Worm (Caenorhabditis elegans) whole organism, L4 larva: ENCODE data around the gene C07E3.10.
A peak's percentile ranks its signal among the peaks of the same experiment; 100 is the strongest.

Experiments used
- F44E2.7 ChIP-seq: fragments of 200-800 bp; sonication (Bioruptor generic); IDR thresholded peaks from 2 replicates; pipeline ENCODE4 v2.1.2; 2022; ENCODE audit warnings: missing genetic modification characterization, missing compliant biosample characterization
- F49E8.2 ChIP-seq: sonication (generic microtip); optimal IDR thresholded peaks from 2 replicates; lab custom pipeline; 2016; ENCODE audit warnings: missing compliant biosample characterization, mild to moderate bottlenecking, missing genetic modification characterization, borderline replicate concordance
- R02D3.7 ChIP-seq: fragments of 150-350 bp; sonication (generic microtip); optimal IDR thresholded peaks from 3 replicates; lab custom pipeline; 2014; ENCODE audit warnings: missing biosample characterization, missing genetic modification characterization
- T26A8.4 ChIP-seq: fragments of 200-800 bp; sonication (Bioruptor generic); IDR thresholded peaks from 2 replicates; pipeline ENCODE4 v1.3.6; 2022; ENCODE audit warnings: missing genetic modification characterization, missing compliant biosample characterization
- Y48G9A.11 ChIP-seq: fragments of 200-800 bp; sonication (Bioruptor generic); IDR thresholded peaks from 2 replicates; pipeline ENCODE4 v1.3.6; 2022; ENCODE audit warnings: missing genetic modification reagents, missing genetic modification characterization, missing compliant biosample characterization
- Y5F2A.4 ChIP-seq: fragments of 200-800 bp; sonication (Bioruptor generic); optimal IDR thresholded peaks from 2 replicates; lab custom pipeline; 2018; ENCODE audit warnings: mild to moderate bottlenecking, missing genetic modification characterization, missing compliant biosample characterization
- ZK546.5 ChIP-seq, 2 experiments: sonication (generic microtip); optimal IDR thresholded peaks; 2 replicates each; lab custom pipeline; 2017; ENCODE audit warnings: missing biosample characterization in 2 of 2, missing genetic modification characterization in 2 of 2
- aha-1 ChIP-seq: fragments of 150-350 bp; peaks from one replicate; lab custom pipeline; 2014; ENCODE audit warnings: missing biosample characterization, missing genetic modification characterization
- aly-2 ChIP-seq: sonication (generic microtip); optimal IDR thresholded peaks from 2 replicates; lab custom pipeline; 2018; ENCODE audit warnings: missing biosample characterization, missing genetic modification characterization
- ama-1 ChIP-seq: fragments of 150-350 bp; optimal IDR thresholded peaks from 2 replicates; lab custom pipeline; 2014; ENCODE audit warnings: inconsistent platforms, mixed read lengths
- arid-1 ChIP-seq: fragments of 200-800 bp; sonication (Bioruptor generic); conservative IDR thresholded peaks from 2 replicates; pipeline ENCODE4 v1.3.6; 2022; ENCODE audit warnings: missing genetic modification reagents, missing genetic modification characterization, missing compliant biosample characterization
- attf-4 ChIP-seq: sonication (generic microtip); optimal IDR thresholded peaks from 3 replicates; lab custom pipeline; 2017; ENCODE audit warnings: missing biosample characterization, missing genetic modification characterization
- ceh-20 ChIP-seq: fragments of 200-800 bp; sonication (Bioruptor generic); IDR thresholded peaks from 2 replicates; pipeline ENCODE4 v1.3.6; 2022; ENCODE audit warnings: missing genetic modification reagents, missing genetic modification characterization, missing compliant biosample characterization
- ceh-62 ChIP-seq: sonication (generic microtip); optimal IDR thresholded peaks from 2 replicates; lab custom pipeline; 2017; ENCODE audit warnings: missing biosample characterization, missing genetic modification characterization
- ceh-82 ChIP-seq: sonication (generic microtip); optimal IDR thresholded peaks from 2 replicates; lab custom pipeline; 2017; ENCODE audit warnings: missing biosample characterization, missing genetic modification characterization
- ces-1 ChIP-seq: fragments of 150-350 bp; sonication (generic microtip); optimal IDR thresholded peaks from 4 replicates; lab custom pipeline; 2014; ENCODE audit warnings: missing biosample characterization, missing genetic modification reagents, missing genetic modification characterization
- cey-2 ChIP-seq: sonication (generic microtip); optimal IDR thresholded peaks from 3 replicates; lab custom pipeline; 2017; ENCODE audit warnings: missing genetic modification characterization, mild to moderate bottlenecking, missing compliant biosample characterization, antibody characterized with exemption, borderline replicate concordance; ENCODE audit not compliant: insufficient read depth
- ctbp-1 ChIP-seq: fragments of 200-800 bp; sonication (Bioruptor generic); IDR thresholded peaks from 2 replicates; pipeline ENCODE4 v1.3.6; 2022; ENCODE audit warnings: missing genetic modification reagents, missing genetic modification characterization, missing compliant biosample characterization
- daf-12 ChIP-seq: fragments of 150-350 bp; optimal IDR thresholded peaks from 2 replicates; lab custom pipeline; 2014; ENCODE audit warnings: missing biosample characterization, missing genetic modification reagents, missing genetic modification characterization
- daf-16 ChIP-seq, 3 experiments: sonication (generic microtip); optimal IDR thresholded peaks; 2 replicates each; lab custom pipeline; 2016 to 2017; ENCODE audit warnings: missing genetic modification characterization in 3 of 3, missing genetic modification reagents in 3 of 3, mild to moderate bottlenecking in 2 of 3, missing compliant biosample characterization in 2 of 3, missing biosample characterization in 1 of 3, moderate library complexity in 1 of 3
- dmd-6 ChIP-seq: fragments of 200-800 bp; sonication (Bioruptor generic); IDR thresholded peaks from 2 replicates; pipeline ENCODE4 v1.3.6; 2022; ENCODE audit warnings: missing genetic modification reagents, missing genetic modification characterization, missing compliant biosample characterization
- duxl-1 ChIP-seq: sonication (generic microtip); optimal IDR thresholded peaks from 2 replicates; lab custom pipeline; 2016; ENCODE audit warnings: mild to moderate bottlenecking, missing genetic modification characterization, moderate library complexity, missing compliant biosample characterization; ENCODE audit not compliant: poor library complexity
- dve-1 ChIP-seq: sonication (generic microtip); optimal IDR thresholded peaks from 2 replicates; lab custom pipeline; 2017; ENCODE audit warnings: antibody characterized with exemption, mild to moderate bottlenecking, missing genetic modification characterization, missing compliant biosample characterization; ENCODE audit not compliant: insufficient read depth
- egl-27 ChIP-seq: sonication (generic microtip); optimal IDR thresholded peaks from 3 replicates; lab custom pipeline; 2017; ENCODE audit warnings: missing biosample characterization, missing genetic modification reagents, missing genetic modification characterization
- gei-8 ChIP-seq: fragments of 200-800 bp; sonication (Bioruptor generic); optimal IDR thresholded peaks from 2 replicates; lab custom pipeline; 2018; ENCODE audit warnings: mild to moderate bottlenecking, missing genetic modification characterization, missing compliant biosample characterization
- hif-1 ChIP-seq, 2 experiments: sonication (generic microtip); optimal IDR thresholded peaks; 2 replicates each; lab custom pipeline; 2016 to 2017; ENCODE audit warnings: missing compliant biosample characterization in 2 of 2, missing genetic modification characterization in 2 of 2, missing genetic modification reagents in 2 of 2, missing genotype in 2 of 2, mild to moderate bottlenecking in 1 of 2
- hlh-11 ChIP-seq: fragments of 200-800 bp; sonication (Bioruptor generic); optimal IDR thresholded peaks from 2 replicates; lab custom pipeline; 2018; ENCODE audit warnings: mild to moderate bottlenecking, missing genetic modification characterization, missing compliant biosample characterization
- hlh-30 ChIP-seq: sonication (generic microtip); optimal IDR thresholded peaks from 2 replicates; lab custom pipeline; 2017; ENCODE audit warnings: antibody characterized with exemption, mild to moderate bottlenecking, missing genetic modification characterization, missing compliant biosample characterization; ENCODE audit not compliant: insufficient read depth
- hmg-1.1 ChIP-seq: fragments of 200-800 bp; sonication (Bioruptor generic); IDR thresholded peaks from 2 replicates; pipeline ENCODE4 v1.3.6; 2022; ENCODE audit warnings: missing genetic modification reagents, missing genetic modification characterization, missing compliant biosample characterization
- jun-1 ChIP-seq: fragments of 150-350 bp; optimal IDR thresholded peaks from 2 replicates; lab custom pipeline; 2014; ENCODE audit warnings: missing biosample characterization, missing genetic modification reagents, missing genetic modification characterization
- lim-7 ChIP-seq: fragments of 200-800 bp; sonication (Bioruptor generic); IDR thresholded peaks from 2 replicates; pipeline ENCODE4 v1.3.6; 2022; ENCODE audit warnings: missing genetic modification characterization, missing compliant biosample characterization
- lin-1 ChIP-seq: fragments of 200-800 bp; sonication (Bioruptor generic); IDR thresholded peaks from 2 replicates; pipeline ENCODE4 v1.3.6; 2022; ENCODE audit warnings: missing genetic modification reagents, missing genetic modification characterization, missing compliant biosample characterization
- lin-13 ChIP-seq: fragments of 150-350 bp; optimal IDR thresholded peaks from 2 replicates; lab custom pipeline; 2014; ENCODE audit warnings: missing biosample characterization, missing genetic modification reagents, missing genetic modification characterization
- lin-39 ChIP-seq: fragments of 150-350 bp; optimal IDR thresholded peaks from 2 replicates; lab custom pipeline; 2014; ENCODE audit warnings: missing biosample characterization, missing genetic modification reagents, missing genetic modification characterization
- madf-9 ChIP-seq: fragments of 200-800 bp; sonication (Bioruptor generic); conservative IDR thresholded peaks from 2 replicates; pipeline ENCODE4 v1.3.6; 2022; ENCODE audit warnings: missing genetic modification reagents, missing genetic modification characterization, missing compliant biosample characterization
- mdl-1 ChIP-seq, 2 experiments: fragments of 150-350 bp in 1 of 2; sonication (generic microtip) in 1 of 2; optimal IDR thresholded peaks; 2 replicates each; lab custom pipeline; 2014 to 2017; ENCODE audit warnings: missing biosample characterization in 2 of 2, missing genetic modification characterization in 2 of 2
- mxl-3 ChIP-seq: fragments of 200-800 bp; sonication (Bioruptor generic); optimal IDR thresholded peaks from 2 replicates; lab custom pipeline; 2018; ENCODE audit warnings: mild to moderate bottlenecking, missing genetic modification characterization, missing compliant biosample characterization
- nhr-25 ChIP-seq: sonication (generic microtip); optimal IDR thresholded peaks from 2 replicates; lab custom pipeline; 2017; ENCODE audit warnings: missing genetic modification characterization, mild to moderate bottlenecking, missing compliant biosample characterization, antibody characterized with exemption, moderate library complexity, borderline replicate concordance; ENCODE audit not compliant: insufficient read depth
- nhr-48 ChIP-seq: sonication (generic microtip); optimal IDR thresholded peaks from 2 replicates; lab custom pipeline; 2016; ENCODE audit warnings: mild to moderate bottlenecking, missing genetic modification characterization, missing compliant biosample characterization
- pha-4 ChIP-seq, 2 experiments: fragments of 150-350 bp in 1 of 2; fragments of 200-800 bp in 1 of 2; sonication (Bioruptor generic) in 1 of 2; IDR thresholded peaks in 1 of 2; optimal IDR thresholded peaks in 1 of 2; 2 replicates each; pipeline versions ENCODE4 v1.3.6 to Lab custom; 2014 to 2022; ENCODE audit warnings: missing genetic modification characterization in 2 of 2, missing genetic modification reagents in 2 of 2, missing biosample characterization in 1 of 2, missing compliant biosample characterization in 1 of 2
- sdz-12 ChIP-seq: fragments of 200-800 bp; sonication (Bioruptor generic); optimal IDR thresholded peaks from 2 replicates; lab custom pipeline; 2018; ENCODE audit warnings: mild to moderate bottlenecking, missing genetic modification characterization, missing compliant biosample characterization
- skn-1 ChIP-seq: fragments of 150-350 bp; optimal IDR thresholded peaks from 2 replicates; lab custom pipeline; 2014; ENCODE audit warnings: missing biosample characterization, missing genetic modification characterization
- snpc-1.2 ChIP-seq: fragments of 200-800 bp; sonication (Bioruptor generic); IDR thresholded peaks from 2 replicates; pipeline ENCODE4 v1.3.6; 2022; ENCODE audit warnings: missing genetic modification reagents, missing genetic modification characterization, missing compliant biosample characterization
- snpc-4 ChIP-seq: fragments of 150-350 bp; optimal IDR thresholded peaks from 2 replicates; lab custom pipeline; 2014; ENCODE audit warnings: missing biosample characterization, missing genetic modification characterization
- unc-62 ChIP-seq, 3 experiments: fragments of 150-350 bp in 1 of 3; sonication (generic microtip); optimal IDR thresholded peaks in 2 of 3; peaks in 1 of 3; 1 replicate in 1 of 3; 2 replicates in 2 of 3; lab custom pipeline; 2014 to 2017; ENCODE audit warnings: missing biosample characterization in 3 of 3, missing genetic modification characterization in 3 of 3, missing genetic modification reagents in 3 of 3, missing genotype in 1 of 3
- zfp-2 ChIP-seq: sonication (generic microtip); optimal IDR thresholded peaks from 2 replicates; lab custom pipeline; 2016; ENCODE audit warnings: mild to moderate bottlenecking, missing genetic modification characterization, missing compliant biosample characterization
- zfp-3 ChIP-seq: fragments of 200-800 bp; sonication (Bioruptor generic); conservative IDR thresholded peaks from 2 replicates; pipeline ENCODE4 v1.3.6; 2022; ENCODE audit warnings: missing genetic modification reagents, missing genetic modification characterization, missing compliant biosample characterization
- zip-11 ChIP-seq: fragments of 200-800 bp; sonication (Bioruptor generic); IDR thresholded peaks from 2 replicates; pipeline ENCODE4 v1.3.6; 2022; ENCODE audit warnings: missing genetic modification characterization, missing compliant biosample characterization

The C07E3.10 gene

DNA sequence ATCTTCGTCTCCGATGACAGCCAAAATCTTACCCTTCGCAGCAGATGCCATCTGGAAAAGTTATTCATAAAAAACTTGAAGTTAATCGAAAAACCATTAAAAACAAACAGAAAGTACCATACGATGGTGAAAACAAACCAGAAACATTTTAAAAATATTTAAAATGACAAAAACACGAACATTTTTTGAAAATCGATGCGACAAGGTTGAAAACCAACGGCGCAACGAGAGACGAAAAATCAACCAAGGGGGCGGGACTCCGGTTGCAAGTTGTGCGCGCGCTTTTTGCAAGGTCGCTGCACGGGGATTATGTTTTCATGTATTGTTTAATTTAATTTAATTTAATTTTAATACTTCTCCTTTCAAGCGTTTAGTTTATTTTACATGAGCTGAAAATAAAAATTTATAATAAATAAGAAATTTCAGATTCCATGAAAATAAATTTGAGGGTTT is 42.5 kb upstream of the C07E3.10 start, which contains the start of gene vha-9 (continued):
- TF ChIP-seq aha-1 (no peak), skn-1 (tag; lab: Kevin White, UChicago) (no peak), ceh-20 (no peak), snpc-4 (no peak), madf-9 (GFP tag; lab: Robert Waterston, UW) (no peak), Y48G9A.11 (GFP tag; lab: Robert Waterston, UW) (no peak), hif-1 (tag; optimal IDR thresholded peaks at IDR 0.05; lab: Kevin White, UChicago) (peak in 1 of 2 experiments; percentile 54), ces-1 (GFP tag; lab: Kevin White, UChicago) (no peak), daf-12 (tag; lab: Kevin White, UChicago) (no peak), lim-7 (no peak), zfp-3 (GFP tag; lab: Robert Waterston, UW) (no peak), nhr-25 (tag; lab: Kevin White, UChicago) (no peak), pha-4 (GFP tag; IDR thresholded peaks at IDR 0.05; lab: Robert Waterston, UW) (0 out of 2 replicates have a peak, but pooled peaks have one; percentile 46), pha-4 (tag; optimal IDR thresholded peaks at IDR 0.05; lab: Kevin White, UChicago) (no peak), aly-2 (no peak), cey-2 (no peak), ceh-62 (tag; lab: Kevin White, UChicago) (no peak), zip-11 (GFP tag; lab: Robert Waterston, UW) (no peak), gei-8 (GFP tag; lab: Kevin White, UChicago) (no peak), ama-1 (lab: Kevin White, UChicago) (peak; percentile 63), ceh-82 (no peak), dmd-6 (GFP tag; lab: Robert Waterston, UW) (peak; percentile 31; the same call in 1 of the 2 replicates), mdl-1 (tag; optimal IDR thresholded peaks at IDR 0.05; lab: Kevin White, UChicago) (peak in 1 of 2 experiments; percentile 2), R02D3.7 (tag; lab: Kevin White, UChicago) (no peak), hlh-30 (tag; lab: Kevin White, UChicago) (peak; percentile 64), egl-27 (no peak), unc-62 (GFP tag; optimal IDR thresholded peaks at IDR 0.05 in 1 of 2; lab: Kevin White, UChicago) (peak in 1 of 2 experiments; percentile 15), unc-62 (tag; optimal IDR thresholded peaks at IDR 0.05; lab: Kevin White, UChicago) (no peak), jun-1 (no peak), sdz-12 (no peak), F49E8.2 (tag; lab: Kevin White, UChicago) (no peak), Y5F2A.4 (GFP tag; lab: Kevin White, UChicago) (no peak), arid-1 (GFP tag; lab: Robert Waterston, UW) (0 out of 2 replicates have a peak, but pooled peaks have one; percentile 35), nhr-48 (tag; lab: Kevin White, UChicago) (no peak), lin-39 (tag; lab: Kevin White, UChicago) (no peak), ZK546.5 (tag; optimal IDR thresholded peaks at IDR 0.05; lab: Kevin White, UChicago) (no peak), zfp-2 (tag; lab: Kevin White, UChicago) (no peak), mxl-3 (no peak), attf-4 (tag; lab: Kevin White, UChicago) (no peak), ctbp-1 (GFP tag; lab: Robert Waterston, UW) (no peak), duxl-1 (tag; lab: Kevin White, UChicago) (no peak), dve-1 (tag; lab: Kevin White, UChicago) (peak; percentile 75), lin-1 (no peak), T26A8.4 (GFP tag; lab: Robert Waterston, UW) (0 out of 2 replicates have a peak, but pooled peaks have one; percentile 26), hmg-1.1 (GFP tag; lab: Robert Waterston, UW) (peak; percentile 10; the same call in 1 of the 2 replicates), F44E2.7 (no peak), lin-13 (GFP tag; lab: Kevin White, UChicago) (peak; percentile 59), daf-16 (GFP tag; optimal IDR thresholded peaks at IDR 0.05; lab: Kevin White, UChicago) (no peak), daf-16 (tag; optimal IDR thresholded peaks at IDR 0.05; lab: Kevin White, UChicago) (peak; percentile 56), snpc-1.2 (GFP tag; lab: Robert Waterston, UW) (no peak), hlh-11 (tag; lab: Kevin White, UChicago) (peak; percentile 62)
